Fruit fly (Drosophila melanogaster): ENCODE results near the gene bigmax.

Gene bigmax

DNA sequence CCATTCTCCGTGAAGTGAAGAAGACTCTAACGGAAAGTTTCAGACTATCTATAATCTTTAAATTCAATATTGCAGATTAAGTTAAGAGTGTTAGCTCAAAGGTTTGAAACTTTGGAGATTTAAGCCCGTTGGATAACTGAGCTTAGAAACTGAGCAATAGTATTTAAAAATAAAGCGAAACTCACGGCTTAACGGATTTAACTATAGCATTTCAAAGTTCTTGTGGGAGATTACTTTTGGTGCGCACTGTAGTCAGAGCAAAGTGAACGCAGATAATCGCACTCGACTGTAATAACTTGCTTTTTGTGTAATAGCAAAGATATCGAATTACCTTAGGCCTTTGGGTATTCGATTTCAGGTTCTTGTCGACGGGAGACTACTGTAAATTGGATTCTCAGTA is 6.0 kb downstream of the bigmax start, which contains the start of gene mrt (continued):
- TF ChIP-seq CG12219 (GFP tag; optimal IDR thresholded peaks at IDR 0.05) (no peak), CG8478 (optimal IDR thresholded peaks at IDR 0.05) (no peak), otp (GFP tag; IDR thresholded peaks at IDR 0.05) (peak; percentile 52; the same call in 1 of the 3 replicates), CG6765 (GFP tag; optimal IDR thresholded peaks at IDR 0.05) (no peak), CG17912 (GFP tag; optimal IDR thresholded peaks at IDR 0.05) (no peak), cad (GFP tag; optimal IDR thresholded peaks at IDR 0.05) (no peak), CG33213 (GFP tag; optimal IDR thresholded peaks at IDR 0.05) (peak; percentile 44), CG14014 (GFP tag; IDR thresholded peaks at IDR 0.05) (peak; percentile 50; the same call in 1 of the 2 replicates), CG14710 (tag; optimal IDR thresholded peaks at IDR 0.05) (peak; percentile 4), CG10959 (GFP tag; IDR thresholded peaks at IDR 0.05) (no peak), aop (GFP tag; IDR thresholded peaks at IDR 0.05) (no peak), Hand (GFP tag; optimal IDR thresholded peaks at IDR 0.05) (peak; percentile 18), ro (GFP tag; IDR thresholded peaks at IDR 0.05) (no peak), h (optimal IDR thresholded peaks at IDR 0.05) (no peak), Bdp1 (GFP tag; optimal IDR thresholded peaks at IDR 0.05) (peak; percentile 19), CG7357 (GFP tag; IDR thresholded peaks at IDR 0.05) (peak; percentile 43; the same call in 1 of the 3 replicates), pnt (GFP tag; optimal IDR thresholded peaks at IDR 0.05) (no peak), br (optimal IDR thresholded peaks at IDR 0.05) (no peak), HLHmδ (GFP tag; optimal IDR thresholded peaks at IDR 0.05) (no peak), Spps (tag; optimal IDR thresholded peaks at IDR 0.05) (no peak), ssp (GFP tag; IDR thresholded peaks at IDR 0.05) (no peak), Lim3 (GFP tag; IDR thresholded peaks at IDR 0.05) (no peak), CG4617 (GFP tag; optimal IDR thresholded peaks at IDR 0.05; ENCODE audit: borderline replicate concordance) (peak; percentile 12), Abd-B (GFP tag; optimal IDR thresholded peaks at IDR 0.05) (no peak), ci (GFP tag; IDR thresholded peaks at IDR 0.05) (0 out of 3 replicates have a peak, but pooled peaks have one; percentile 24), CG18599 (GFP tag; optimal IDR thresholded peaks at IDR 0.05) (peak; percentile 55), jigr1 (GFP tag; IDR thresholded peaks at IDR 0.05) (no peak), CkIIα-i1 (GFP tag; IDR thresholded peaks at IDR 0.05) (no peak), zfh1 (GFP tag; IDR thresholded peaks at IDR 0.05) (peak; percentile 22; the same call in 1 of the 3 replicates), nmo (GFP tag; optimal IDR thresholded peaks at IDR 0.05) (peak; percentile 43), Fer3 (tag; optimal IDR thresholded peaks at IDR 0.05) (peak; percentile 67), disco-r (GFP tag; optimal IDR thresholded peaks at IDR 0.05) (peak; percentile 48), CG4282 (GFP tag; optimal IDR thresholded peaks at IDR 0.05) (peak; percentile 24), CG10462 (GFP tag; optimal IDR thresholded peaks at IDR 0.05) (no peak), kah (GFP tag; optimal IDR thresholded peaks at IDR 0.05) (no peak), pros (GFP tag; optimal IDR thresholded peaks at IDR 0.05) (no peak), MBD-R2 (GFP tag; IDR thresholded peaks at IDR 0.05) (peak; percentile 28; the same call in 1 of the 2 replicates), Max (GFP tag; optimal IDR thresholded peaks at IDR 0.05) (peak; percentile 34), Ptx1 (GFP tag; IDR thresholded peaks at IDR 0.05) (peak; percentile 54), CG42726 (GFP tag; IDR thresholded peaks at IDR 0.05; ENCODE audit: partially characterized antibody) (no peak), CG16813 (GFP tag; IDR thresholded peaks at IDR 0.05; ENCODE audit: partially characterized antibody) (no peak), Ets97D (GFP tag; optimal IDR thresholded peaks at IDR 0.05) (no peak), CG13624 (GFP tag; optimal IDR thresholded peaks at IDR 0.05) (peak; percentile 52), usp (GFP tag; optimal IDR thresholded peaks at IDR 0.05) (no peak), CG17612 (GFP tag; IDR thresholded peaks at IDR 0.05) (no peak), dan (GFP tag; IDR thresholded peaks at IDR 0.05) (no peak), CG32772 (GFP tag; IDR thresholded peaks at IDR 0.05) (peak; percentile 34; the same call in 1 of the 2 replicates), CG17361 (GFP tag; IDR thresholded peaks at IDR 0.05) (peak; percentile 49; the same call in 2 of the 3 replicates), CG11093 (GFP tag; IDR thresholded peaks at IDR 0.05) (no peak), CG11398 (GFP tag; optimal IDR thresholded peaks at IDR 0.05) (peak; percentile 46), CG8944 (GFP tag; optimal IDR thresholded peaks at IDR 0.05) (peak; percentile 12), B-H1 (GFP tag; IDR thresholded peaks at IDR 0.05) (peak; percentile 14; the same call in 1 of the 3 replicates), E2f2 (GFP tag; IDR thresholded peaks at IDR 0.05) (peak; percentile 19; the same call in 1 of the 2 replicates)

Data from whole organism, embryonic.